Worm (Caenorhabditis elegans): ENCODE results near the gene cpg-4.

DNA sequence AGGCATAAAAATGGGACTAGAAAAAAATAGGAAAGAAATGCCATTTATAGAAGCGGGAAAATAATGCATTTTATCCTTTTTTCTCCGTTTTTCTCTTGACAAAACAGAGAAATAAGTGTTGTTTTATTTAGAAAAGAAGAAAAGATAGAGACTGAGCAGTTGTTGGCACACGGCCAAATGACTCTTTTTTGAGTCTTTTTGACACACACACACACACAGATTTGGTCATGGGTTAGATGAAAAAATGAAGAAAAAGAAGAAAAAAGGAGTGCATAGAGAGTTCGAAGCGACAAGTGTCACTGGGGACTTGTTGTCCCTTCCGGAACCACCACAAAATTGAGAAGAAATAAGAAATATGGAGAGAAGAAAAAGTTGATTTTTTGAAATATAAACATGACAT, 37.3 kb downstream of the cpg-4 start:
- TF ChIP-seq Y48G9A.11 (GFP tag; IDR thresholded peaks at IDR 0.05): no peak
- TF ChIP-seq aly-2 (tag; optimal IDR thresholded peaks at IDR 0.05): no peak
- TF ChIP-seq nhr-25 (tag; optimal IDR thresholded peaks at IDR 0.05; ENCODE audit: borderline replicate concordance, insufficient read depth): no peak
- TF ChIP-seq snpc-4 (tag; optimal IDR thresholded peaks at IDR 0.05): no peak
- no peak for TF ChIP-seq set-16 (GFP tag; IDR thresholded peaks at IDR 0.05)
- TF ChIP-seq dve-1 (tag; optimal IDR thresholded peaks at IDR 0.05; ENCODE audit: insufficient read depth): no peak
- no peak for TF ChIP-seq lin-15B (tag; optimal IDR thresholded peaks at IDR 0.05)
- TF ChIP-seq pqm-1 (tag; optimal IDR thresholded peaks at IDR 0.05): no peak
